Fruit fly (Drosophila melanogaster) Kc167 (cell line): ENCODE results near the gene wrm1.

Source experiments
- insv ChIP-seq: fragments of >200 bp; optimal IDR thresholded peaks from 3 replicates; lab custom pipeline; 2018; ENCODE audit warnings: missing external identifiers
- psq ChIP-seq: fragments of >200 bp; optimal IDR thresholded peaks from 2 replicates; lab custom pipeline; 2017; ENCODE audit warnings: missing external identifiers

dm6 chr3L:7371290-7371689 lies 36.3 kb upstream of the wrm1 start:
- TF ChIP-seq insv (lab: Kevin White, UChicago) (no peak), psq (no peak)
